Fruit fly (Drosophila melanogaster): ENCODE measurements around the gene msl-1.

Gene msl-1

DNA sequence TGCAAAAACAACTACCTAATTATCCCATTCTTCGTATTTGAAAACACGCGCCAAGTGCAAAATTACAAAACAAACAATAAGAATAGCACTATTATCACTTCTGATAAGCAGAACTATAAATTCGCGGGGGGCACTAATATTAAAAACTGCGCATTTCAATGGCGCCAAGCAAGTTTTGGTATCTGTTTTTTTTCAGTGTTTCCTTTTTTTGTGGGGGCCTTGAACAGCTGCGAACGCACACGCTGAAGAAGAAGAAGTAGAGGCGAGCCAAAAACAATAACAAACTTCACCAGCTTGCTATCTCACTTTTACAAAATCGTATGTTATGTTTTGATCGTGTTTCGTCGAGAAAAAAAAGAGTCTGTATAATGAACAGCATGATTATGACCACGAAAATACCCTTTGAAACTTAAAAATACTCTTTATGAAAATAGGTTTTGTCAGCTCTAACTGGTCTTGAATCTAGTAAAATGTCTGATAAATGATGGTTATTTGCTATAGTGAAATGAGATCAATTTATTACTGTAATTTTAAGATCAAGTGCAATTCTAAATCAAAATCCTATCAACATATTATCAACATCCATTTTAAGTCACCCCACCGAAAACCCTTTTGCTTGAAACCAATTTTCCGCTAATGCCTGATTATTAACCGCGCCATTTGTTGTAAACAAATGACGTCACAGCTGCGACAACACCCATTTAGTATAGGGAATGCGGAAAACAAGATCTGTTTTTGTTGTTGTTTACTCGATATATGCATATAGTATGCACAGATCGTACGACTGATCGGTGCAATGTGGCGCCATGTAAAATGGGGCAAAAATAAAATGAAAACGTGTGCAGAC lies 5.5 kb upstream of the msl-1 start (continued):
- TF ChIP-seq vri (GFP tag; optimal IDR thresholded peaks at IDR 0.05) = peak; percentile 58
- no peak for TF ChIP-seq Smox (GFP tag; optimal IDR thresholded peaks at IDR 0.05)
- TF ChIP-seq pdm3 (GFP tag; optimal IDR thresholded peaks at IDR 0.05) = peak; percentile 50
- no peak for TF ChIP-seq CG6808 (GFP tag; optimal IDR thresholded peaks at IDR 0.05)
- TF ChIP-seq fkh (GFP tag; optimal IDR thresholded peaks at IDR 0.05) = peak; percentile 26
- TF ChIP-seq CG6163 (GFP tag; IDR thresholded peaks at IDR 0.05) = peak; percentile 82
- TF ChIP-seq fd59A (GFP tag; optimal IDR thresholded peaks at IDR 0.05) = no peak
- TF ChIP-seq CG10669 (GFP tag; optimal IDR thresholded peaks at IDR 0.05) = no peak
- TF ChIP-seq CG31627 (GFP tag; optimal IDR thresholded peaks at IDR 0.05) = peak; percentile 68
- TF ChIP-seq net (GFP tag; optimal IDR thresholded peaks at IDR 0.05) = peak; percentile 51
- TF ChIP-seq CG4318 (GFP tag; optimal IDR thresholded peaks at IDR 0.05) = no peak
- TF ChIP-seq CG11294 (GFP tag; IDR thresholded peaks at IDR 0.05) = no peak
- TF ChIP-seq CG6854 (GFP tag; optimal IDR thresholded peaks at IDR 0.05) = peak; percentile 31
- peak; percentile 11 for TF ChIP-seq Sox15 (GFP tag; optimal IDR thresholded peaks at IDR 0.05)
- peak; percentile 56 for TF ChIP-seq CG6792 (GFP tag; optimal IDR thresholded peaks at IDR 0.05)
- no peak for TF ChIP-seq dac (GFP tag; optimal IDR thresholded peaks at IDR 0.05)
- TF ChIP-seq Eip93F (GFP tag; optimal IDR thresholded peaks at IDR 0.05) = no peak
- TF ChIP-seq Hr38 (GFP tag; optimal IDR thresholded peaks at IDR 0.05) = no peak
- TF ChIP-seq Met (GFP tag; optimal IDR thresholded peaks at IDR 0.05) = peak; percentile 41
- TF ChIP-seq CG7368 (GFP tag; optimal IDR thresholded peaks at IDR 0.05) = no peak
- no peak for TF ChIP-seq CG6276 (GFP tag; optimal IDR thresholded peaks at IDR 0.05)
- peak; percentile 67 for TF ChIP-seq Eip78C (GFP tag)

DNA sequence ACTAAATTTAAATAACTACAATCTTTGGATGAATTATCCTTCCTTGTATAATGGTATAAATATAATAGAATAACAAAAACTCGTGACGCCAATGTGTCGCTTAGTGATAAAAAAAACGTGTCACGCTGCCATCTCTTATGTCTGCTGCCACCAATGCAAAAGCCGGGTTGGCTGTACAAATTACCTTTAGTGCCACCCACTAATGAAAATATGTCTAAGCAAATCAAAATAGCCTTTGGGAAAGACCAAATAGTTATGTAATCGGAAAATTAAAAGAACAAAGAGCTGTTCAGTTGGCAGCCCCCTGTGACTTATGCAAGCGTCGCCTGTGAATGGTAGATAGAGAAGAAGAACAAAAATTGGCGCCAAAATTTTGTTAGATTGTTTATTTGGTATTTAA lies 776 bp upstream of the msl-1 start, which contains the start of gene CG10336:
CG10336 (plus strand) TSS at position 153 of the 400 bp plus-strand sequence.
- peak; percentile 11 for TF ChIP-seq esn (GFP tag; optimal IDR thresholded peaks at IDR 0.05)
- peak; percentile 97 for TF ChIP-seq Sox14 (GFP tag; optimal IDR thresholded peaks at IDR 0.05)
- TF ChIP-seq Eip78C (GFP tag) = no peak
- peak; percentile 92 for TF ChIP-seq vri (GFP tag; optimal IDR thresholded peaks at IDR 0.05)

dm6 chr2L:18687827-18688226 lies 773 bp downstream of the msl-1 start:
- no peak for TF ChIP-seq CG6854 (GFP tag; optimal IDR thresholded peaks at IDR 0.05)
- no peak for TF ChIP-seq svp (GFP tag)
- TF ChIP-seq Sox15 (GFP tag; optimal IDR thresholded peaks at IDR 0.05) = no peak
- TF ChIP-seq CG6163 (GFP tag; IDR thresholded peaks at IDR 0.05) = no peak

- no peak for TF ChIP-seq ss (GFP tag; optimal IDR thresholded peaks at IDR 0.05)
- TF ChIP-seq CG3919 (GFP tag; optimal IDR thresholded peaks at IDR 0.05) = no peak
- no peak for TF ChIP-seq salr (GFP tag; optimal IDR thresholded peaks at IDR 0.05)
- TF ChIP-seq esn (GFP tag; optimal IDR thresholded peaks at IDR 0.05) = peak; percentile 32
Observed at dm6 chr2L:18681903-18682302, 6.7 kb downstream of the msl-1 start, which contains the start of gene tos. TSS of gene tos (minus strand) at chr2L:18682075.

dm6 chr2L:18677910-18678639 lies 10.5 kb downstream of the msl-1 start:
- TF ChIP-seq Eip93F (GFP tag; optimal IDR thresholded peaks at IDR 0.05) = peak; percentile 21
- peak; percentile 35 for TF ChIP-seq Sox15 (GFP tag; optimal IDR thresholded peaks at IDR 0.05)
- no peak for TF ChIP-seq salr (GFP tag; optimal IDR thresholded peaks at IDR 0.05)
- peak; percentile 39 for TF ChIP-seq CG8632 (GFP tag; optimal IDR thresholded peaks at IDR 0.05)
- TF ChIP-seq CG11902 (GFP tag; optimal IDR thresholded peaks at IDR 0.05) = peak; percentile 20
- TF ChIP-seq net (GFP tag; optimal IDR thresholded peaks at IDR 0.05) = no peak
- TF ChIP-seq esn (GFP tag; optimal IDR thresholded peaks at IDR 0.05) = peak; percentile 79
- no peak for TF ChIP-seq CG6854 (GFP tag; optimal IDR thresholded peaks at IDR 0.05)
- TF ChIP-seq svp (GFP tag) = peak; percentile 82
- no peak for TF ChIP-seq CG6163 (GFP tag; IDR thresholded peaks at IDR 0.05)
- peak; percentile 19 for TF ChIP-seq cyc (GFP tag; optimal IDR thresholded peaks at IDR 0.05)
- TF ChIP-seq CG31627 (GFP tag; optimal IDR thresholded peaks at IDR 0.05) = peak; percentile 67
- peak; percentile 80 for TF ChIP-seq Eip78C (GFP tag)
- peak; percentile 16 for TF ChIP-seq CG3032 (tag; optimal IDR thresholded peaks at IDR 0.05)
- peak; percentile 54 for TF ChIP-seq lz (GFP tag; optimal IDR thresholded peaks at IDR 0.05)

Measured in whole organism, prepupa.